Worm (Caenorhabditis elegans): ENCODE data around the gene ZK662.6.

ZK662.6 gene

DNA sequence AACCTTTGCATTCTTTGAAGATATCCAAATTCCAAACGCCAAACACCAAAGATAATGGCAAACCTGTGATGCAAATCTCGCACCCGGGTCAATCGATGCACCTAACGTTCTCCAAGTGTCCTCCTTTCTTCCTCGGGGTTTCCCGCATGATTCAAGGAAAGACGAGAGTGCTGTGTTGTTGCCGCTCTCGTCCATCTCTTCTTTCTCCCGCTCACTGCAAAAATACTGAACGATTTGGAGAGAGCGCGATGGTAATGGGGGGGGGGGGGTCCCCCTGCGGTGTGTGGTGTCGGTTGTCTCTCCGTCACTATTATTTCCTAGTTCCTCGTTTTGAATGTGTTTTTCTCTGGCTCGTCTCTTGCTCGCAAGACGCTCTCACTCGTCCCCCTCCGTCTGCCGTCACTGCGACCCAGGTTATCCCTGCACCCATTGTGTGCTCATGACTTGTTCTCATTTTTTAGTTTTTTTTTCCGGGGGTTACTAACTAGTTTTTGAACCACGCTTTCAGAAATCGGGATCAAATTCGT, 11.0 kb upstream of the ZK662.6 start (continued):
- TF ChIP-seq nhr-11 (tag; optimal IDR thresholded peaks at IDR 0.05) (peak; percentile 52), ceh-8 (GFP tag; optimal IDR thresholded peaks at IDR 0.05) (peak; percentile 26), swsn-7 (tag; optimal IDR thresholded peaks at IDR 0.05) (peak; percentile 85), fkh-8 (tag; optimal IDR thresholded peaks at IDR 0.05) (peak; percentile 96), irx-1 (tag; optimal IDR thresholded peaks at IDR 0.05) (peak; percentile 46), nhr-237 (tag; optimal IDR thresholded peaks at IDR 0.05) (peak; percentile 52), blmp-1 (tag; optimal IDR thresholded peaks at IDR 0.05) (peak; percentile 24), aha-1 (tag; optimal IDR thresholded peaks at IDR 0.05) (no peak), C34B4.2 (tag; optimal IDR thresholded peaks at IDR 0.05) (no peak), nhr-85 (tag) (peak; percentile 89), unc-98 (GFP tag; IDR thresholded peaks at IDR 0.05) (peak; percentile 59; the same call in 1 of the 2 replicates), nhr-19 (GFP tag; conservative IDR thresholded peaks at IDR 0.05) (peak; percentile 83), lin-35 (GFP tag; optimal IDR thresholded peaks at IDR 0.05) (peak; percentile 35 to 53), efl-1 (optimal IDR thresholded peaks at IDR 0.05) (peak; percentile 23 to 69), efl-1 (GFP tag; optimal IDR thresholded peaks at IDR 0.05 in 1 of 2) (peak in 1 of 2 experiments; percentile 14), hlh-17 (GFP tag; optimal IDR thresholded peaks at IDR 0.05; ENCODE audit: borderline replicate concordance) (no peak), vab-15 (tag; optimal IDR thresholded peaks at IDR 0.05) (peak; percentile 33), fkh-4 (tag; optimal IDR thresholded peaks at IDR 0.05; ENCODE audit: borderline replicate concordance) (no peak), dpl-1 (GFP tag; optimal IDR thresholded peaks at IDR 0.05) (peak in 2 of 3 experiments; percentile 26 to 39), C04F5.9 (tag; optimal IDR thresholded peaks at IDR 0.05) (no peak), egl-27 (tag; optimal IDR thresholded peaks at IDR 0.05) (peak; percentile 88 to 91), hpl-2 (GFP tag; optimal IDR thresholded peaks at IDR 0.05) (no peak), lin-13 (GFP tag; optimal IDR thresholded peaks at IDR 0.05) (peak; percentile 47), snu-23 (GFP tag; optimal IDR thresholded peaks at IDR 0.05) (peak; percentile 88), isw-1 (GFP tag; IDR thresholded peaks at IDR 0.05) (peak; percentile 75), jun-1 (tag; optimal IDR thresholded peaks at IDR 0.05) (peak; percentile 83), nhr-12 (tag; optimal IDR thresholded peaks at IDR 0.05) (no peak), Y116A8C.19 (tag; optimal IDR thresholded peaks at IDR 0.05; ENCODE audit: borderline replicate concordance) (no peak), xbp-1 (tag; optimal IDR thresholded peaks at IDR 0.05) (peak; percentile 67), snpc-4 (tag; optimal IDR thresholded peaks at IDR 0.05) (peak; percentile 40), C16A3.4 (tag; optimal IDR thresholded peaks at IDR 0.05) (peak; percentile 77), nhr-77 (tag; optimal IDR thresholded peaks at IDR 0.05) (peak; percentile 85), rnt-1 (tag; optimal IDR thresholded peaks at IDR 0.05) (peak; percentile 85), ets-5 (GFP tag; IDR thresholded peaks at IDR 0.05) (no peak), zip-4 (GFP tag; optimal IDR thresholded peaks at IDR 0.05) (peak; percentile 52), unc-62 (GFP tag; optimal IDR thresholded peaks at IDR 0.05) (no peak), ztf-11 (tag; optimal IDR thresholded peaks at IDR 0.05) (peak in 1 of 2 experiments; percentile 55), lin-39 (tag; optimal IDR thresholded peaks at IDR 0.05) (no peak), elt-2 (tag; optimal IDR thresholded peaks at IDR 0.05) (peak; percentile 15), mep-1 (tag; optimal IDR thresholded peaks at IDR 0.05) (peak; percentile 68), hlh-4 (tag; optimal IDR thresholded peaks at IDR 0.05) (no peak), ceh-88 (GFP tag; IDR thresholded peaks at IDR 0.05) (peak; percentile 50; the same call in 1 of the 2 replicates), ama-1 (optimal IDR thresholded peaks at IDR 0.05) (no peak), ztf-4 (tag; optimal IDR thresholded peaks at IDR 0.05) (peak; percentile 58), elt-3 (tag; optimal IDR thresholded peaks at IDR 0.05) (peak in 1 of 6 experiments; percentile 18), lin-15B (tag; optimal IDR thresholded peaks at IDR 0.05) (no peak), lin-14 (GFP tag; optimal IDR thresholded peaks at IDR 0.05) (peak; percentile 99), nhr-76 (tag; optimal IDR thresholded peaks at IDR 0.05) (no peak), skn-1 (tag; optimal IDR thresholded peaks at IDR 0.05) (peak; percentile 50), unc-130 (tag; optimal IDR thresholded peaks at IDR 0.05) (peak; percentile 52), nhr-90 (tag; optimal IDR thresholded peaks at IDR 0.05; ENCODE audit: poor library complexity) (peak; percentile 41), nhr-71 (tag; optimal IDR thresholded peaks at IDR 0.05) (peak; percentile 95), egl-13 (tag; optimal IDR thresholded peaks at IDR 0.05) (peak; percentile 80)

Data from whole organism, L1 larva.